Worm (Caenorhabditis elegans): ENCODE results near the gene F29B9.11.

F29B9.11 gene

ce11 chrIV:4640941-4641340, 19.1 kb downstream of the F29B9.11 start:
- no peak for TF ChIP-seq M03D4.4 (tag; optimal IDR thresholded peaks at IDR 0.05)
- TF ChIP-seq lin-32 (GFP tag; optimal IDR thresholded peaks at IDR 0.05), result no peak
- no peak for TF ChIP-seq nhr-12 (tag; optimal IDR thresholded peaks at IDR 0.05)
- TF ChIP-seq nhr-237 (tag; optimal IDR thresholded peaks at IDR 0.05), result no peak
- no peak for TF ChIP-seq unc-39 (tag; optimal IDR thresholded peaks at IDR 0.05)
- TF ChIP-seq zip-8 (tag; optimal IDR thresholded peaks at IDR 0.05), result no peak
- no peak for TF ChIP-seq ceh-39 (tag; optimal IDR thresholded peaks at IDR 0.05)
- TF ChIP-seq nhr-76 (tag; optimal IDR thresholded peaks at IDR 0.05), result no peak
- TF ChIP-seq lsy-2 (tag; optimal IDR thresholded peaks at IDR 0.05), result no peak
- no peak for TF ChIP-seq elt-3 (tag; optimal IDR thresholded peaks at IDR 0.05)
- no peak for TF ChIP-seq mab-5 (tag; optimal IDR thresholded peaks at IDR 0.05)
- no peak for TF ChIP-seq ceh-43 (GFP tag; optimal IDR thresholded peaks at IDR 0.05)
- no peak for TF ChIP-seq nhr-2 (tag; optimal IDR thresholded peaks at IDR 0.05)
- no peak for TF ChIP-seq unc-62 (GFP tag; optimal IDR thresholded peaks at IDR 0.05)
- TF ChIP-seq nhr-28 (tag; optimal IDR thresholded peaks at IDR 0.05), result no peak
- no peak for TF ChIP-seq bed-3 (GFP tag; optimal IDR thresholded peaks at IDR 0.05)
- TF ChIP-seq tbx-8 (GFP tag; optimal IDR thresholded peaks at IDR 0.05), result no peak
- no peak for TF ChIP-seq ham-2 (GFP tag; optimal IDR thresholded peaks at IDR 0.05)
- no peak for TF ChIP-seq cnd-1 (tag; optimal IDR thresholded peaks at IDR 0.05)

DNA sequence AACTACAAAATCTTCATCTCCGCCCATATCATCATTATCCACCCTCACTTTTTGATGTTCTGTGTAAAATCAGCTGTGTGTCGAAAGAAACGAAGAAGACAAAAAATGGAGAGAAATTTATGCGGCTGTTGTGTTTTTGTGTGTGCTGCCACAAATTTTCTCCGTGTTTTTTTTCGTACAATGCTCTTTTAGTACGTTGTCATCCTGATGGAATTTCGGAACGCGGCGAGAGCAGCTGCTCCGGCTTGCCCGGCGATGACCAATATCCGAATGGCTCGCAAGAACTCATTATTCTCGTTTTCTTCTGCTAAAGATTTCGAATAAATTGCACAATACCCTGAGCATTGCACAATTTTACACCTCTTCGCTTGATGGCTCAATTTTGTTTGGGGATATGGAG, 20.6 kb downstream of the F29B9.11 start:
- TF ChIP-seq lsy-2 (tag; optimal IDR thresholded peaks at IDR 0.05) (no peak), ham-2 (GFP tag; optimal IDR thresholded peaks at IDR 0.05) (no peak), ces-1 (GFP tag; optimal IDR thresholded peaks at IDR 0.05) (no peak), tbx-8 (GFP tag; optimal IDR thresholded peaks at IDR 0.05) (no peak), unc-62 (GFP tag; optimal IDR thresholded peaks at IDR 0.05) (peak; percentile 18), unc-120 (tag; optimal IDR thresholded peaks at IDR 0.05; ENCODE audit: poor library complexity, severe bottlenecking) (peak; percentile 74), hlh-1 (tag; optimal IDR thresholded peaks at IDR 0.05) (peak; percentile 62)

ce11 chrIV:4637840-4638239, 22.2 kb downstream of the F29B9.11 start, which contains the start of gene F19C7.8:
TSS of gene F19C7.8 (minus strand) at chrIV:4638095.
- TF ChIP-seq unc-120 (tag; optimal IDR thresholded peaks at IDR 0.05; ENCODE audit: poor library complexity, severe bottlenecking), result peak; percentile 22
- peak; percentile 73 for TF ChIP-seq hlh-1 (tag; optimal IDR thresholded peaks at IDR 0.05)
- TF ChIP-seq sem-2 (GFP tag; optimal IDR thresholded peaks at IDR 0.05), result no peak

DNA sequence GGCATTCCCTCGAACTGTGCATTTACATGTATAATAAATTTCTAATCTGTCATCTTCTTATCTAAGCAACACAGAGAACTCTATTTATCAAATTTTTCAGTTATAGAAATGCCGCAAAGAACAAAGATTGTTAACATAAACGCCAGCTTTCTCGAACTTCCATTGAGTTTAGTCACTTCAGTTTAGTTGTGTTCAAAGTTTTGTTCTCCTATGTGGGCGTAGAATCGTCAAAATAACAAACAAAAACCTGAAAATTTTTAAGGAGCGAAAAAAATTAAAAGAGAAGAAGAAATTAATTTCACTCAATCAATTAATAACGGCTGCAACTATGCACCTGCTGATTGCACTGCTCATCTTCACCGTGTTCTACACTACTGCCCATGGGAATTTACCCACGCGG, 24.0 kb downstream of the F29B9.11 start, which contains the start of gene R105.5:
Gene R105.5, plus strand, starts transcription at position 301 of the 400 bp plus-strand sequence.
- no peak for TF ChIP-seq unc-120 (tag; optimal IDR thresholded peaks at IDR 0.05; ENCODE audit: poor library complexity, severe bottlenecking)

ce11 chrIV:4633393-4633792, 26.6 kb downstream of the F29B9.11 start, which contains the start of gene R105.1:
TSS of gene R105.1 (plus strand) at chrIV:4633693.
- TF ChIP-seq nhr-76 (tag; optimal IDR thresholded peaks at IDR 0.05) (no peak), pha-4 (tag; optimal IDR thresholded peaks at IDR 0.05) (no peak), ceh-43 (GFP tag; optimal IDR thresholded peaks at IDR 0.05) (no peak), ces-1 (GFP tag; optimal IDR thresholded peaks at IDR 0.05) (no peak), snpc-4 (tag; optimal IDR thresholded peaks at IDR 0.05) (no peak), cnd-1 (tag; optimal IDR thresholded peaks at IDR 0.05) (no peak), ceh-39 (tag; optimal IDR thresholded peaks at IDR 0.05) (no peak), lin-13 (tag; optimal IDR thresholded peaks at IDR 0.05) (no peak), mls-2 (tag; optimal IDR thresholded peaks at IDR 0.05) (no peak), sem-2 (GFP tag; optimal IDR thresholded peaks at IDR 0.05) (no peak), lin-32 (GFP tag; optimal IDR thresholded peaks at IDR 0.05) (no peak), elt-3 (tag; optimal IDR thresholded peaks at IDR 0.05) (no peak), mep-1 (tag; optimal IDR thresholded peaks at IDR 0.05) (no peak), nhr-12 (tag; optimal IDR thresholded peaks at IDR 0.05) (no peak), nhr-28 (tag; optimal IDR thresholded peaks at IDR 0.05) (no peak), sptf-1 (tag; optimal IDR thresholded peaks at IDR 0.05) (no peak), M03D4.4 (tag; optimal IDR thresholded peaks at IDR 0.05) (no peak), ztf-11 (tag; optimal IDR thresholded peaks at IDR 0.05) (no peak), mab-5 (tag; optimal IDR thresholded peaks at IDR 0.05) (no peak)

DNA sequence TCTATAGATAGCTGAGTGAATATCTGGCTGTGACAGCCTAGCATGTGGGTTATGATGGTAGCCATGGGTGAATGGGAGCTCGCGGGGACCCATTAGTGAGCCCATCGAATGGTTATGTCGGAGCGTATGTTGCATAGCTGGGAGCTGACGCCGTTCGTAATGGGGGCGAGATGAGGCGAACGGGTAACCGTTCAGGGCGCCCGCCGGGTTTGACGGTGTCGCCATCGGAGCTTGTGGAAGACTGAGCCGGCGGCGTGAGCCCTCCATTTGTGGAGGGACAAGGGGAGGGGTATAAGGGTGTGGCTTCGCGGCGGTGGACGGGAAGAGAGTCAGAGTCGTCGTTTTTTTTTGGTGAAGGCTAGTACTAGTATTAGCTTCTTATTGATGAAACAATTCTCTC, 36.1 kb downstream of the F29B9.11 start:
- no peak for TF ChIP-seq sptf-1 (tag; optimal IDR thresholded peaks at IDR 0.05)
- TF ChIP-seq pha-4 (tag; optimal IDR thresholded peaks at IDR 0.05), result no peak
- TF ChIP-seq lin-13 (tag; optimal IDR thresholded peaks at IDR 0.05), result no peak
- TF ChIP-seq unc-120 (tag; optimal IDR thresholded peaks at IDR 0.05; ENCODE audit: poor library complexity, severe bottlenecking), result no peak
- TF ChIP-seq lin-32 (GFP tag; optimal IDR thresholded peaks at IDR 0.05), result no peak
- TF ChIP-seq cnd-1 (tag; optimal IDR thresholded peaks at IDR 0.05), result no peak
- TF ChIP-seq M03D4.4 (tag; optimal IDR thresholded peaks at IDR 0.05), result no peak
- TF ChIP-seq ceh-83 (GFP tag; optimal IDR thresholded peaks at IDR 0.05), result no peak
- no peak for TF ChIP-seq snpc-4 (tag; optimal IDR thresholded peaks at IDR 0.05)
- TF ChIP-seq mab-5 (tag; optimal IDR thresholded peaks at IDR 0.05), result no peak
- no peak for TF ChIP-seq drap-1 (GFP tag; optimal IDR thresholded peaks at IDR 0.05)
- no peak for TF ChIP-seq nhr-12 (tag; optimal IDR thresholded peaks at IDR 0.05)
- no peak for TF ChIP-seq mep-1 (tag; optimal IDR thresholded peaks at IDR 0.05)
- no peak for TF ChIP-seq unc-39 (tag; optimal IDR thresholded peaks at IDR 0.05)
- TF ChIP-seq elt-1 (tag; optimal IDR thresholded peaks at IDR 0.05; ENCODE audit: borderline replicate concordance, insufficient read depth), result no peak
- no peak for TF ChIP-seq nhr-237 (tag; optimal IDR thresholded peaks at IDR 0.05)
